Fruit fly (Drosophila melanogaster): ENCODE data around the gene SNF4Agamma.

SNF4Agamma gene

dm6 chr3R:21188540-21189276 lies 48.2 kb downstream of the SNF4Agamma start (continued):
- TF ChIP-seq Eip74EF (GFP tag; optimal IDR thresholded peaks at IDR 0.05) (peak in 1 of 2 experiments; percentile 70), CG14965 (GFP tag; optimal IDR thresholded peaks at IDR 0.05; ENCODE audit: borderline replicate concordance) (no peak), Antp (GFP tag; optimal IDR thresholded peaks at IDR 0.05) (peak; percentile 21), ato (GFP tag; IDR thresholded peaks at IDR 0.05; ENCODE audit: partially characterized antibody) (no peak; the same call in 1 of the 2 replicates), CG10565 (GFP tag; optimal IDR thresholded peaks at IDR 0.05) (no peak), NfI (GFP tag; optimal IDR thresholded peaks at IDR 0.05) (peak; percentile 29), Hmx (GFP tag; optimal IDR thresholded peaks at IDR 0.05) (no peak), CG11398 (GFP tag; optimal IDR thresholded peaks at IDR 0.05) (no peak), CG7839 (tag; optimal IDR thresholded peaks at IDR 0.05) (peak; percentile 12), unpg (GFP tag; optimal IDR thresholded peaks at IDR 0.05) (peak; percentile 21), lilli (GFP tag; optimal IDR thresholded peaks at IDR 0.05) (no peak), CG2129 (GFP tag; IDR thresholded peaks at IDR 0.05; ENCODE audit: partially characterized antibody) (no peak), Dref (GFP tag; IDR thresholded peaks at IDR 0.05) (no peak), CG31224 (GFP tag; IDR thresholded peaks at IDR 0.05) (no peak), tx (GFP tag; optimal IDR thresholded peaks at IDR 0.05) (no peak), ems (GFP tag; optimal IDR thresholded peaks at IDR 0.05) (no peak), org-1 (GFP tag; optimal IDR thresholded peaks at IDR 0.05) (no peak), Blimp-1 (GFP tag; optimal IDR thresholded peaks at IDR 0.05) (no peak), br (optimal IDR thresholded peaks at IDR 0.05) (no peak), exex (tag; optimal IDR thresholded peaks at IDR 0.05) (peak; percentile 25), tio (GFP tag; optimal IDR thresholded peaks at IDR 0.05) (no peak), Stat92E (GFP tag; optimal IDR thresholded peaks at IDR 0.05) (peak in 1 of 3 experiments; percentile 76), CG3163 (GFP tag; optimal IDR thresholded peaks at IDR 0.05) (peak; percentile 41), CG32532 (GFP tag; IDR thresholded peaks at IDR 0.05) (no peak; the same call in 1 of the 2 replicates), CG1529 (GFP tag; optimal IDR thresholded peaks at IDR 0.05) (peak; percentile 33), esg (GFP tag; conservative IDR thresholded peaks at IDR 0.05) (no peak), CG3065 (GFP tag; optimal IDR thresholded peaks at IDR 0.05) (no peak), CG10267 (tag; optimal IDR thresholded peaks at IDR 0.05) (no peak), PHDP (tag; optimal IDR thresholded peaks at IDR 0.05) (peak; percentile 19), CG15601 (tag; optimal IDR thresholded peaks at IDR 0.05) (peak; percentile 30), trem (tag; optimal IDR thresholded peaks at IDR 0.05) (peak; percentile 12), gt (GFP tag; IDR thresholded peaks at IDR 0.05) (no peak), CG4424 (GFP tag; optimal IDR thresholded peaks at IDR 0.05) (no peak), CG34224 (GFP tag; IDR thresholded peaks at IDR 0.05; ENCODE audit: partially characterized antibody) (no peak; the same call in 2 of the 3 replicates), pnt (GFP tag; optimal IDR thresholded peaks at IDR 0.05) (no peak), sens (GFP tag) (peak; percentile 75), da (GFP tag; optimal IDR thresholded peaks at IDR 0.05) (no peak), Doc3 (GFP tag; IDR thresholded peaks at IDR 0.05; ENCODE audit: partially characterized antibody) (no peak), CG11456 (GFP tag; IDR thresholded peaks at IDR 0.05) (0 out of 3 replicates have a peak, but pooled peaks have one; percentile 59), CG32767 (GFP tag; IDR thresholded peaks at IDR 0.05) (peak; percentile 78; the same call in 1 of the 2 replicates), CG43689 (GFP tag; IDR thresholded peaks at IDR 0.05) (no peak), CG13123 (GFP tag; optimal IDR thresholded peaks at IDR 0.05) (no peak), klu (GFP tag; IDR thresholded peaks at IDR 0.05) (no peak), mam (GFP tag; optimal IDR thresholded peaks at IDR 0.05) (no peak), al (GFP tag; IDR thresholded peaks at IDR 0.05) (no peak), Sox100B (GFP tag; optimal IDR thresholded peaks at IDR 0.05) (no peak), slou (GFP tag; optimal IDR thresholded peaks at IDR 0.05) (no peak), CG11560 (tag; IDR thresholded peaks at IDR 0.05) (no peak), sqz (GFP tag; optimal IDR thresholded peaks at IDR 0.05) (peak; percentile 84), CG4854 (GFP tag; optimal IDR thresholded peaks at IDR 0.05) (no peak)
